Worm (Caenorhabditis elegans): ENCODE measurements around the gene grd-5.

ce11 chrV:8622314-8622713, 3.5 kb downstream of the grd-5 start, which contains the start of gene F41E6.1:
- TF ChIP-seq pqm-1 (tag; optimal IDR thresholded peaks at IDR 0.05) (no peak), F13H6.1 (tag; optimal IDR thresholded peaks at IDR 0.05) (no peak), sox-2 (GFP tag; IDR thresholded peaks at IDR 0.05) (no peak), ahr-1 (tag; optimal IDR thresholded peaks at IDR 0.05) (no peak), nfya-1 (tag; optimal IDR thresholded peaks at IDR 0.05) (no peak), pha-2 (tag; optimal IDR thresholded peaks at IDR 0.05) (no peak), hlh-15 (tag; optimal IDR thresholded peaks at IDR 0.05) (no peak)
